Fruit fly (Drosophila melanogaster): ENCODE data around the gene RpS3.

- TF ChIP-seq lola (GFP tag; optimal IDR thresholded peaks at IDR 0.05) = no peak
- TF ChIP-seq CrebA (GFP tag; optimal IDR thresholded peaks at IDR 0.05; ENCODE audit: borderline replicate concordance) = no peak
- no peak for TF ChIP-seq psq (GFP tag; optimal IDR thresholded peaks at IDR 0.05)
- TF ChIP-seq Sp1 (GFP tag; optimal IDR thresholded peaks at IDR 0.05) = no peak
- TF ChIP-seq fru (GFP tag; optimal IDR thresholded peaks at IDR 0.05) = no peak
- no peak for TF ChIP-seq pan (optimal IDR thresholded peaks at IDR 0.05)
- no peak for TF ChIP-seq Myc (optimal IDR thresholded peaks at IDR 0.05)
- TF ChIP-seq Abd-B (GFP tag; optimal IDR thresholded peaks at IDR 0.05) = no peak
- TF ChIP-seq Hr78 (GFP tag; optimal IDR thresholded peaks at IDR 0.05) = no peak
- TF ChIP-seq rgr (GFP tag; optimal IDR thresholded peaks at IDR 0.05) = no peak
- no peak for TF ChIP-seq dl (GFP tag; optimal IDR thresholded peaks at IDR 0.05; ENCODE audit: insufficient read depth in 1 of 2, partially characterized antibody in 2 of 2)
- no peak for TF ChIP-seq Jra (GFP tag; optimal IDR thresholded peaks at IDR 0.05)
- TF ChIP-seq sv (GFP tag; optimal IDR thresholded peaks at IDR 0.05) = no peak
- TF ChIP-seq h (GFP tag; optimal IDR thresholded peaks at IDR 0.05) = no peak
Measured at dm6 chr3R:23405209-23405608, 46.6 kb downstream of the RpS3 start, which contains the start of gene Ir94e.

Data from whole organism, wandering third instar larva.